Fruit fly (Drosophila melanogaster) whole organism, pupa: ENCODE results near the gene Deaf1.

Experiments used
- CG10348 ChIP-seq: fragments of 200-800 bp; sonication (Bioruptor generic); IDR thresholded peaks from 2 replicates; pipeline ENCODE4 v1.3.6; 2022; ENCODE audit warnings: missing biosample characterization, missing genetic modification characterization
- CG12605 ChIP-seq: fragments of 200-800 bp; sonication (Bioruptor generic); IDR thresholded peaks from 2 replicates; pipeline ENCODE4 v1.3.6; 2022; ENCODE audit warnings: missing biosample characterization, missing genetic modification characterization
- CG13204 ChIP-seq: fragments of 200-800 bp; sonication (Bioruptor generic); optimal IDR thresholded peaks from 2 replicates; lab custom pipeline; 2018; ENCODE audit warnings: missing biosample characterization, mild to moderate bottlenecking, missing genetic modification characterization, moderate library complexity
- CG14655 ChIP-seq: fragments of 200-800 bp; sonication (Bioruptor generic); optimal IDR thresholded peaks from 3 replicates; lab custom pipeline; 2017; ENCODE audit warnings: mild to moderate bottlenecking, missing biosample characterization, missing genetic modification reagents, missing genetic modification characterization
- CG15710 ChIP-seq: fragments of 200-800 bp; sonication (Bioruptor generic); optimal IDR thresholded peaks from 2 replicates; lab custom pipeline; 2018; ENCODE audit warnings: missing biosample characterization, mild to moderate bottlenecking, missing genetic modification characterization, moderate library complexity
- CG17806 ChIP-seq: fragments of 200-800 bp; sonication (Bioruptor generic); optimal IDR thresholded peaks from 2 replicates; lab custom pipeline; 2018; ENCODE audit warnings: missing biosample characterization, mild to moderate bottlenecking, missing genetic modification characterization, moderate library complexity
- CG32121 ChIP-seq: fragments of 200-800 bp; sonication (Bioruptor generic); IDR thresholded peaks from 2 replicates; pipeline ENCODE4 v1.3.6; 2022; ENCODE audit warnings: missing biosample characterization, missing genetic modification characterization
- CG34367 ChIP-seq: fragments of 200-800 bp; sonication (Bioruptor generic); optimal IDR thresholded peaks from 2 replicates; lab custom pipeline; 2018; ENCODE audit warnings: missing biosample characterization, mild to moderate bottlenecking, missing genetic modification characterization
- CG4496 ChIP-seq: fragments of 200-800 bp; sonication (Bioruptor generic); IDR thresholded peaks from 3 replicates; pipeline ENCODE4 v1.3.6; 2022; ENCODE audit warnings: missing biosample characterization, missing genetic modification characterization
- CG8159 ChIP-seq: fragments of 200-800 bp; sonication (Bioruptor generic); optimal IDR thresholded peaks from 3 replicates; lab custom pipeline; 2018; ENCODE audit warnings: missing biosample characterization, mild to moderate bottlenecking, missing genetic modification characterization, moderate library complexity
- CG8301 ChIP-seq: fragments of 200-800 bp; sonication (Bioruptor generic); optimal IDR thresholded peaks from 2 replicates; lab custom pipeline; 2018; ENCODE audit warnings: missing biosample characterization, mild to moderate bottlenecking, missing genetic modification characterization
- CG9948 ChIP-seq: fragments of 200-800 bp; sonication (Bioruptor generic); optimal IDR thresholded peaks from 2 replicates; lab custom pipeline; 2018; ENCODE audit warnings: missing biosample characterization, mild to moderate bottlenecking, missing genetic modification characterization, moderate library complexity
- D1 ChIP-seq: fragments of 200-800 bp; sonication (Bioruptor generic); optimal IDR thresholded peaks from 2 replicates; lab custom pipeline; 2018; ENCODE audit warnings: missing biosample characterization, mild to moderate bottlenecking, missing genetic modification characterization, moderate library complexity
- EcR ChIP-seq: fragments of 200-800 bp; sonication (Bioruptor generic); optimal IDR thresholded peaks from 3 replicates; lab custom pipeline; 2019; ENCODE audit warnings: missing biosample characterization, missing genetic modification characterization, mild to moderate bottlenecking, moderate library complexity, missing genetic modification reagents
- Ets98B ChIP-seq: fragments of 200-800 bp; sonication (Bioruptor generic); IDR thresholded peaks from 2 replicates; pipeline ENCODE4 v1.3.6; 2022; ENCODE audit warnings: missing biosample characterization, missing genetic modification characterization
- Pif1A ChIP-seq: fragments of 200-800 bp; sonication (Bioruptor generic); optimal IDR thresholded peaks from 3 replicates; lab custom pipeline; 2016; ENCODE audit warnings: missing biosample characterization, missing genetic modification characterization
- Pif1B ChIP-seq: fragments of 200-800 bp; sonication (Bioruptor generic); optimal IDR thresholded peaks from 3 replicates; lab custom pipeline; 2016; ENCODE audit warnings: missing biosample characterization, missing genetic modification characterization
- Snoo ChIP-seq: fragments of 200-800 bp; sonication (Bioruptor generic); optimal IDR thresholded peaks from 3 replicates; lab custom pipeline; 2017; ENCODE audit warnings: missing biosample characterization, mild to moderate bottlenecking, missing genetic modification characterization, inconsistent platforms
- fd96Ca ChIP-seq: fragments of 200-800 bp; sonication (Bioruptor generic); IDR thresholded peaks from 3 replicates; pipeline ENCODE4 v1.3.6; 2022; ENCODE audit warnings: missing biosample characterization, missing genetic modification characterization
- gl ChIP-seq: fragments of 200-800 bp; sonication (Bioruptor generic); optimal IDR thresholded peaks from 2 replicates; lab custom pipeline; 2018; ENCODE audit warnings: missing biosample characterization, mild to moderate bottlenecking, missing genetic modification characterization
- rn ChIP-seq: fragments of 200-800 bp; sonication (Bioruptor generic); IDR thresholded peaks from 2 replicates; pipeline ENCODE4 v1.3.6; 2022; ENCODE audit warnings: missing biosample characterization, missing genetic modification characterization

Gene Deaf1

dm6 chr3L:19790929-19791687 lies 26.9 kb upstream of the Deaf1 start:
- peak; percentile 63 for TF ChIP-seq CG8301 (tag; lab: Kevin White, UChicago)
- TF ChIP-seq Ets98B (GFP tag; lab: Robert Waterston, UW) = no peak; the same call in 1 of the 2 replicates
- peak; percentile 74 for TF ChIP-seq CG8159 (tag; lab: Kevin White, UChicago)
- no peak for TF ChIP-seq D1 (tag; lab: Kevin White, UChicago)
- no peak for TF ChIP-seq EcR (GFP tag; lab: Kevin White, UChicago)
- peak; percentile 27 for TF ChIP-seq Pif1A (GFP tag; lab: Kevin White, UChicago)
- peak; percentile 47; the same call in 2 of the 3 replicates for TF ChIP-seq fd96Ca (GFP tag; lab: Robert Waterston, UW)
- peak; percentile 58 for TF ChIP-seq Snoo (tag; lab: Kevin White, UChicago)
- TF ChIP-seq CG14655 (GFP tag; lab: Kevin White, UChicago) = peak; percentile 74
- TF ChIP-seq gl = no peak
- TF ChIP-seq CG10348 (GFP tag; lab: Robert Waterston, UW) = no peak
- TF ChIP-seq CG9948 = peak; percentile 54
- peak; percentile 61 for TF ChIP-seq CG15710 (tag; lab: Kevin White, UChicago)
- peak; percentile 38; the same call in 1 of the 3 replicates for TF ChIP-seq CG4496
- no peak for TF ChIP-seq CG13204 (GFP tag; lab: Kevin White, UChicago)
- TF ChIP-seq CG32121 (GFP tag; lab: Robert Waterston, UW) = peak; percentile 14; the same call in 1 of the 2 replicates
- peak; percentile 55 for TF ChIP-seq CG34367 (tag; lab: Kevin White, UChicago)
- TF ChIP-seq Pif1B (GFP tag; lab: Kevin White, UChicago) = peak; percentile 13
- peak; percentile 48 for TF ChIP-seq CG17806 (tag; lab: Kevin White, UChicago)
- no peak for TF ChIP-seq rn (GFP tag; lab: Robert Waterston, UW)
- TF ChIP-seq CG12605 (GFP tag; lab: Robert Waterston, UW) = peak; percentile 37; the same call in 1 of the 2 replicates

dm6 chr3L:19791688-19792073 lies 26.3 kb upstream of the Deaf1 start:
- TF ChIP-seq CG12605 (GFP tag; lab: Robert Waterston, UW) = no peak; the same call in 1 of the 2 replicates
- TF ChIP-seq Pif1B (GFP tag; lab: Kevin White, UChicago) = no peak
- TF ChIP-seq CG13204 (GFP tag; lab: Kevin White, UChicago) = peak; percentile 94
- TF ChIP-seq EcR (GFP tag; lab: Kevin White, UChicago) = peak; percentile 20
- no peak for TF ChIP-seq CG32121 (GFP tag; lab: Robert Waterston, UW)
- no peak for TF ChIP-seq rn (GFP tag; lab: Robert Waterston, UW)
- TF ChIP-seq Pif1A (GFP tag; lab: Kevin White, UChicago) = no peak
- TF ChIP-seq CG4496 = peak; percentile 52; the same call in 1 of the 3 replicates
- TF ChIP-seq gl = no peak
- 0 out of 3 replicates have a peak, but pooled peaks have one; percentile 5 for TF ChIP-seq fd96Ca (GFP tag; lab: Robert Waterston, UW)

dm6 chr3L:19792717-19793437 lies 25.1 kb upstream of the Deaf1 start:
- TF ChIP-seq CG8301 (tag; lab: Kevin White, UChicago) (peak; percentile 58), D1 (tag; lab: Kevin White, UChicago) (no peak), CG34367 (tag; lab: Kevin White, UChicago) (no peak), rn (GFP tag; lab: Robert Waterston, UW) (peak; percentile 52; the same call in 1 of the 2 replicates), EcR (GFP tag; lab: Kevin White, UChicago) (no peak), CG13204 (GFP tag; lab: Kevin White, UChicago) (peak; percentile 82), fd96Ca (GFP tag; lab: Robert Waterston, UW) (peak; percentile 81), Ets98B (GFP tag; lab: Robert Waterston, UW) (peak; percentile 74), Pif1A (GFP tag; lab: Kevin White, UChicago) (no peak), CG15710 (tag; lab: Kevin White, UChicago) (peak; percentile 27), Pif1B (GFP tag; lab: Kevin White, UChicago) (no peak), CG14655 (GFP tag; lab: Kevin White, UChicago) (peak; percentile 71), CG10348 (GFP tag; lab: Robert Waterston, UW) (no peak), CG17806 (tag; lab: Kevin White, UChicago) (no peak), CG32121 (GFP tag; lab: Robert Waterston, UW) (peak; percentile 41; the same call in 1 of the 2 replicates), CG4496 (peak; percentile 78), CG9948 (no peak), CG8159 (tag; lab: Kevin White, UChicago) (peak; percentile 35), Snoo (tag; lab: Kevin White, UChicago) (no peak), CG12605 (GFP tag; lab: Robert Waterston, UW) (peak; percentile 85), gl (peak; percentile 64)

- TF ChIP-seq CG4496 = no peak
- TF ChIP-seq Ets98B (GFP tag; lab: Robert Waterston, UW) = no peak
- TF ChIP-seq Pif1B (GFP tag; lab: Kevin White, UChicago) = no peak
- TF ChIP-seq CG8301 (tag; lab: Kevin White, UChicago) = no peak
- TF ChIP-seq CG9948 = no peak
- no peak for TF ChIP-seq D1 (tag; lab: Kevin White, UChicago)
- TF ChIP-seq Pif1A (GFP tag; lab: Kevin White, UChicago) = no peak
- no peak for TF ChIP-seq CG14655 (GFP tag; lab: Kevin White, UChicago)
- no peak for TF ChIP-seq rn (GFP tag; lab: Robert Waterston, UW)
- no peak for TF ChIP-seq CG34367 (tag; lab: Kevin White, UChicago)
- no peak for TF ChIP-seq CG8159 (tag; lab: Kevin White, UChicago)
- no peak for TF ChIP-seq fd96Ca (GFP tag; lab: Robert Waterston, UW)
- TF ChIP-seq EcR (GFP tag; lab: Kevin White, UChicago) = no peak
- TF ChIP-seq CG10348 (GFP tag; lab: Robert Waterston, UW) = no peak
- no peak for TF ChIP-seq Snoo (tag; lab: Kevin White, UChicago)
- no peak for TF ChIP-seq gl
- TF ChIP-seq CG17806 (tag; lab: Kevin White, UChicago) = no peak
- no peak for TF ChIP-seq CG15710 (tag; lab: Kevin White, UChicago)
- no peak for TF ChIP-seq CG13204 (GFP tag; lab: Kevin White, UChicago)
- no peak for TF ChIP-seq CG32121 (GFP tag; lab: Robert Waterston, UW)
Observed at dm6 chr3L:19793438-19793998, 24.5 kb upstream of the Deaf1 start, which contains the start of the genes CG42637, Gyc76C and SREBP. Gene CG42637, minus strand, starts transcription at chr3L:19793569. Gene Gyc76C, minus strand, starts transcription at chr3L:19793569. Gene SREBP, plus strand, starts transcription at chr3L:19793935.
